Fruit fly (Drosophila melanogaster) whole organism, wandering third instar larva: ENCODE data around the gene Or94a.

ENCODE experiments used
- Myc ChIP-seq: fragments of >200 bp; optimal IDR thresholded peaks from 2 replicates; lab custom pipeline; 2017
- h ChIP-seq: fragments of 200-800 bp; sonication (Bioruptor generic); optimal IDR thresholded peaks from 3 replicates; lab custom pipeline; 2016; ENCODE audit warnings: missing biosample characterization, mild to moderate bottlenecking, missing genetic modification characterization
- lola ChIP-seq: fragments of >200 bp; optimal IDR thresholded peaks from 2 replicates; lab custom pipeline; 2017; ENCODE audit warnings: missing biosample characterization, missing genetic modification characterization
- pan ChIP-seq: fragments of >200 bp; optimal IDR thresholded peaks from 2 replicates; lab custom pipeline; 2017
- rgr ChIP-seq: fragments of 200-800 bp; sonication (Bioruptor generic); optimal IDR thresholded peaks from 3 replicates; lab custom pipeline; 2016; ENCODE audit warnings: missing biosample characterization, mild to moderate bottlenecking, missing genetic modification characterization

DNA sequence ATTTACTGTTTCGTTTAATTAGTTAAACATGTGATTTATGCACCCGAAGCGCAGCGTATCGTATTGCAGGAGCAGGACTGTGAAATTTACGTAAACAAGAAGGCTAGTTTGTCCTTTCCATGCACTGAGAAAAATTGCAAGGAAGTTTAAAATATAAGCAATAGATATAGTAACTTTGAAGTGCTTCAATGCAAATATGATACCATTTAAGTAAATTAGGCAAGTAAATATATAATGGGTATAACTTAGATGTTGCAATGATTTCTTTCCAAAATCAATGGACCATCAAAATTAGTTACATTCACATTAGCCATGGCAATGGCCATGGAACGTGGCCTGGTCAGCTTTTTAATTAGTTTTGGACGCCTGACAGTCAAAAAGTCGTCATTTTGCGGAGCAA lies 43.8 kb downstream of the Or94a start:
- no peak for TF ChIP-seq h (GFP tag; lab: Kevin White, UChicago)
- TF ChIP-seq rgr (GFP tag; lab: Kevin White, UChicago) = no peak
- no peak for TF ChIP-seq lola
- no peak for TF ChIP-seq Myc (lab: Kevin White, UChicago)
- TF ChIP-seq pan (lab: Kevin White, UChicago) = no peak
